Worm (Caenorhabditis elegans): ENCODE measurements around the gene cpar-1.

cpar-1 gene

ce11 chrIII:9474501-9474900 is 40.6 kb downstream of the cpar-1 start (continued):
- TF ChIP-seq ctbp-1 (GFP tag; IDR thresholded peaks at IDR 0.05), result no peak

ce11 chrIII:9476564-9476963 is 42.7 kb downstream of the cpar-1 start:
- TF ChIP-seq dpl-1 (GFP tag; optimal IDR thresholded peaks at IDR 0.05) (no peak), dve-1 (tag; optimal IDR thresholded peaks at IDR 0.05; ENCODE audit: insufficient read depth) (peak; percentile 7), dmd-6 (GFP tag; IDR thresholded peaks at IDR 0.05) (peak; percentile 40; the same call in 1 of the 2 replicates)

- TF ChIP-seq attf-4 (tag; optimal IDR thresholded peaks at IDR 0.05) (no peak), ceh-28 (tag; optimal IDR thresholded peaks at IDR 0.05) (no peak), nhr-102 (tag; optimal IDR thresholded peaks at IDR 0.05) (no peak), F37D6.2 (tag; optimal IDR thresholded peaks at IDR 0.05) (no peak), ctbp-1 (GFP tag; IDR thresholded peaks at IDR 0.05) (no peak), lsy-2 (tag; optimal IDR thresholded peaks at IDR 0.05) (peak in 1 of 2 experiments; percentile 17), lin-39 (tag; optimal IDR thresholded peaks at IDR 0.05) (no peak), spr-3 (GFP tag; optimal IDR thresholded peaks at IDR 0.05) (no peak), aha-1 (tag) (peak; percentile 73), egl-43 (GFP tag; IDR thresholded peaks at IDR 0.05) (no peak), tra-1 (GFP tag; IDR thresholded peaks at IDR 0.05) (no peak), tag-97 (GFP tag; IDR thresholded peaks at IDR 0.05) (no peak), nhr-41 (GFP tag; IDR thresholded peaks at IDR 0.05) (no peak), zfp-2 (tag; optimal IDR thresholded peaks at IDR 0.05) (no peak), vab-7 (GFP tag; IDR thresholded peaks at IDR 0.05) (no peak), mep-1 (tag; optimal IDR thresholded peaks at IDR 0.05) (no peak), ZK546.5 (tag; optimal IDR thresholded peaks at IDR 0.05) (no peak), zfp-3 (GFP tag; conservative IDR thresholded peaks at IDR 0.05) (no peak)
These were observed 48.7 kb downstream of the cpar-1 start for ce11 chrIII:9482423-9482993.

- TF ChIP-seq rbr-2 (tag; optimal IDR thresholded peaks at IDR 0.05) (peak; percentile 18), hmg-1.1 (GFP tag; IDR thresholded peaks at IDR 0.05) (no peak), mes-2 (tag; optimal IDR thresholded peaks at IDR 0.05; ENCODE audit: poor library complexity, severe bottlenecking) (peak; percentile 34), mep-1 (tag; optimal IDR thresholded peaks at IDR 0.05) (peak; percentile 4), sdz-12 (GFP tag; optimal IDR thresholded peaks at IDR 0.05) (no peak), lin-15B (tag; optimal IDR thresholded peaks at IDR 0.05) (no peak), hlh-11 (tag; optimal IDR thresholded peaks at IDR 0.05) (no peak), nhr-11 (tag; optimal IDR thresholded peaks at IDR 0.05) (peak; percentile 21), nhr-48 (tag; optimal IDR thresholded peaks at IDR 0.05) (peak; percentile 3), unc-62 (GFP tag; optimal IDR thresholded peaks at IDR 0.05 in 1 of 2) (peak in 1 of 2 experiments; percentile 23), unc-62 (tag; optimal IDR thresholded peaks at IDR 0.05) (no peak), daf-19 (GFP tag; conservative IDR thresholded peaks at IDR 0.05) (no peak), ceh-44 (GFP tag; IDR thresholded peaks at IDR 0.05) (no peak), saeg-2 (GFP tag; IDR thresholded peaks at IDR 0.05) (no peak), set-16 (GFP tag; IDR thresholded peaks at IDR 0.05) (no peak)
These were observed 49.9 kb downstream of the cpar-1 start for ce11 chrIII:9483716-9484115.

Data from whole organism, L4 larva.